Worm (Caenorhabditis elegans): Measurements from ENCODE around the gene K08F9.1.
"Not testable (repeated sequence)": the region's sequence is repeated elsewhere in the genome, so short reads cannot be mapped to it uniquely, and the experiment has no call there.

K08F9.1 gene

ce11 chrV:15115968-15116367 lies 27.2 kb downstream of the K08F9.1 start, which contains the start of gene T01G5.8:
Gene T01G5.8, plus strand, starts transcription at chrV:15116268.
- not testable (repeated sequence) for TF ChIP-seq lsy-2 (tag; optimal IDR thresholded peaks at IDR 0.05); lin-13 (GFP tag; optimal IDR thresholded peaks at IDR 0.05); elt-1 (tag; optimal IDR thresholded peaks at IDR 0.05)

ce11 chrV:15113992-15114391 lies 29.2 kb downstream of the K08F9.1 start, which contains the start of gene T01G5.6:
Gene T01G5.6, minus strand, starts transcription at chrV:15114092.
- TF ChIP-seq mbf-1 (tag; optimal IDR thresholded peaks at IDR 0.05) (no peak), peb-1 (tag; optimal IDR thresholded peaks at IDR 0.05) (no peak), dmd-4 (tag; optimal IDR thresholded peaks at IDR 0.05) (no peak), C34F6.9 (tag; optimal IDR thresholded peaks at IDR 0.05) (no peak), unc-39 (tag; optimal IDR thresholded peaks at IDR 0.05) (no peak), nhr-129 (tag; optimal IDR thresholded peaks at IDR 0.05) (no peak), lin-11 (tag; optimal IDR thresholded peaks at IDR 0.05) (no peak), Y55F3AM.14 (GFP tag; optimal IDR thresholded peaks at IDR 0.05) (no peak), sem-4 (tag; optimal IDR thresholded peaks at IDR 0.05) (no peak)

- TF ChIP-seq R02D3.7 (tag; optimal IDR thresholded peaks at IDR 0.05) = no peak
- TF ChIP-seq skn-1 (tag; optimal IDR thresholded peaks at IDR 0.05) = no peak
- no peak for TF ChIP-seq mbf-1 (tag; optimal IDR thresholded peaks at IDR 0.05)
- TF ChIP-seq unc-39 (tag; optimal IDR thresholded peaks at IDR 0.05) = no peak
- TF ChIP-seq ztf-1 (GFP tag; conservative IDR thresholded peaks at IDR 0.05) = no peak
- no peak for TF ChIP-seq fos-1 (tag; optimal IDR thresholded peaks at IDR 0.05)
- TF ChIP-seq C34F6.9 (tag; optimal IDR thresholded peaks at IDR 0.05) = no peak
- TF ChIP-seq mdl-1 (tag; optimal IDR thresholded peaks at IDR 0.05) = no peak
- TF ChIP-seq nhr-6 (tag; optimal IDR thresholded peaks at IDR 0.05) = no peak
- no peak for TF ChIP-seq zag-1 (tag; optimal IDR thresholded peaks at IDR 0.05)
- TF ChIP-seq ceh-16 (tag; optimal IDR thresholded peaks at IDR 0.05) = no peak
- TF ChIP-seq ztf-4 (tag; optimal IDR thresholded peaks at IDR 0.05) = no peak
- TF ChIP-seq alr-1 (tag; optimal IDR thresholded peaks at IDR 0.05) = no peak
- no peak for TF ChIP-seq ama-1 (optimal IDR thresholded peaks at IDR 0.05)
- no peak for TF ChIP-seq snpc-4 (tag; optimal IDR thresholded peaks at IDR 0.05)
- TF ChIP-seq nhr-77 (tag; optimal IDR thresholded peaks at IDR 0.05) = no peak
- no peak for TF ChIP-seq lin-11 (tag; optimal IDR thresholded peaks at IDR 0.05)
These were observed 31.5 kb downstream of the K08F9.1 start, which contains the start of gene T01G5.7 for ce11 chrV:15111660-15112059. Gene T01G5.7, plus strand, starts transcription at chrV:15111960.

ce11 chrV:15109260-15109659 lies 33.9 kb downstream of the K08F9.1 start, which contains the start of gene Y75B12A.2:
Gene Y75B12A.2, plus strand, starts transcription at chrV:15109560.
- TF ChIP-seq dmd-4 (tag; optimal IDR thresholded peaks at IDR 0.05) = no peak
- no peak for TF ChIP-seq nhr-21 (tag; optimal IDR thresholded peaks at IDR 0.05)
- TF ChIP-seq blmp-1 (tag; optimal IDR thresholded peaks at IDR 0.05; ENCODE audit: insufficient read depth) = no peak
- TF ChIP-seq alr-1 (tag; optimal IDR thresholded peaks at IDR 0.05) = no peak
- TF ChIP-seq snpc-4 (tag; optimal IDR thresholded peaks at IDR 0.05) = no peak
- no peak for TF ChIP-seq lin-11 (tag; optimal IDR thresholded peaks at IDR 0.05)
- no peak for TF ChIP-seq mbf-1 (tag; optimal IDR thresholded peaks at IDR 0.05)

ce11 chrV:15105893-15106598 lies 37.1 kb downstream of the K08F9.1 start, which contains the start of gene C01G10.14:
Gene C01G10.14, minus strand, starts transcription at chrV:15105943.
- not testable (repeated sequence) for TF ChIP-seq sem-4, zag-1, unc-39 (tag; optimal IDR thresholded peaks at IDR 0.05)

- TF ChIP-seq nhr-77 (tag; optimal IDR thresholded peaks at IDR 0.05) (no peak), nhr-129 (tag; optimal IDR thresholded peaks at IDR 0.05) (no peak), alr-1 (tag; optimal IDR thresholded peaks at IDR 0.05) (no peak), sma-9 (GFP tag; optimal IDR thresholded peaks at IDR 0.05) (no peak), sma-9 (tag; optimal IDR thresholded peaks at IDR 0.05) (no peak), nhr-12 (tag; optimal IDR thresholded peaks at IDR 0.05) (no peak), unc-55 (GFP tag; optimal IDR thresholded peaks at IDR 0.05) (no peak)
These were observed 43.7 kb downstream of the K08F9.1 start, which contains the start of gene C01G10.1 for ce11 chrV:15099447-15099846. Gene C01G10.1, plus strand, starts transcription at chrV:15099747.

All from whole organism, L2 larva.